Worm (Caenorhabditis elegans): ENCODE data around the gene pitr-5.

DNA sequence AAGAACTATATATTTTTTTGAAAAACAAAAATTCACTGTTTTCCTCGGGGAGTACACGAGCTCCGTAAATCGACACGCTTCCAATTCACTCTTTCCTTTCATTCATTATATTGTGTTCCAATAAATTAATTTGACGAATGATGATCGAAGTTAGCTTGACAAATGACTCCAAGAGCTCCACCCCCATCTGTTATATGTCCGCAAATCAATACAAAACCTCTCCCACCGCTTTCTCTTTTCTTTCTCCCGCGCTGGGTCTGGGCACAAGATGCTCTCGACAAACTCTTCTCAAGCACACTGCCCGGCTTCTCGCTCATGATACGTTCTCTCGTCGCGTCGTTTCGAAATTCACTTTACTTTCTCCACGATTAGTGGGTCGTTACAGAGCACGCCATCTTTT, 39.3 kb downstream of the pitr-5 start, which contains the start of gene C13F10.1:
- TF ChIP-seq ztf-29 (GFP tag; IDR thresholded peaks at IDR 0.05) (no peak), flt-1 (GFP tag; IDR thresholded peaks at IDR 0.05) (no peak), T22C8.4 (GFP tag; IDR thresholded peaks at IDR 0.05) (no peak), med-1 (GFP tag; optimal IDR thresholded peaks at IDR 0.05; ENCODE audit: insufficient read depth) (no peak), cog-1 (tag; optimal IDR thresholded peaks at IDR 0.05) (no peak), tab-1 (GFP tag; IDR thresholded peaks at IDR 0.05) (no peak), klf-2 (GFP tag; conservative IDR thresholded peaks at IDR 0.05) (no peak), ztf-23 (GFP tag; IDR thresholded peaks at IDR 0.05) (no peak)
